Fruit fly (Drosophila melanogaster) Kc167 (cell line): ENCODE data around the gene Tnpo-SR.
A peak's percentile ranks its signal among the peaks of the same experiment; 100 is the strongest.

ENCODE experiments used
- psq ChIP-seq: fragments of >200 bp; optimal IDR thresholded peaks from 2 replicates; lab custom pipeline; 2017; ENCODE audit warnings: missing external identifiers
- ttk ChIP-seq: sonication (Bioruptor generic); optimal IDR thresholded peaks from 2 replicates; lab custom pipeline; 2017; ENCODE audit warnings: missing external identifiers

- peak; percentile 23 for TF ChIP-seq ttk (lab: Kevin White, UChicago)
- TF ChIP-seq psq (lab: Kevin White, UChicago) = no peak
These were observed 10.5 kb upstream of the Tnpo-SR start for dm6 chr2L:2749144-2749766.
